Worm (Caenorhabditis elegans) whole organism, L1 larva: ENCODE measurements around the gene fbxc-25.
A peak's percentile ranks its signal among the peaks of the same experiment; 100 is the strongest.

Experiments
- C04F5.9 ChIP-seq: sonication (generic microtip); optimal IDR thresholded peaks from 2 replicates; lab custom pipeline; 2016; ENCODE audit warnings: missing genetic modification characterization, missing compliant biosample characterization
- C16A3.4 ChIP-seq: fragments of 150-350 bp; optimal IDR thresholded peaks from 2 replicates; lab custom pipeline; 2014; ENCODE audit warnings: missing biosample characterization, missing genetic modification characterization
- F16B12.6 ChIP-seq: fragments of 150-350 bp; optimal IDR thresholded peaks from 2 replicates; lab custom pipeline; 2014; ENCODE audit warnings: missing biosample characterization, missing genetic modification characterization
- Y116A8C.19 ChIP-seq: sonication (generic microtip); optimal IDR thresholded peaks from 2 replicates; lab custom pipeline; 2016; ENCODE audit warnings: missing compliant biosample characterization, missing genetic modification characterization, borderline replicate concordance
- aly-2 ChIP-seq: fragments of 150-350 bp; optimal IDR thresholded peaks from 2 replicates; lab custom pipeline; 2014; ENCODE audit warnings: missing biosample characterization, missing genetic modification characterization
- ama-1 ChIP-seq: fragments of 150-350 bp; optimal IDR thresholded peaks from 2 replicates; lab custom pipeline; 2014
- blmp-1 ChIP-seq: fragments of 150-350 bp; optimal IDR thresholded peaks from 2 replicates; lab custom pipeline; 2014; ENCODE audit warnings: missing biosample characterization, missing genetic modification characterization
- ceh-63 ChIP-seq: fragments of 200-800 bp; sonication (Bioruptor generic); optimal IDR thresholded peaks from 2 replicates; lab custom pipeline; 2018; ENCODE audit warnings: mild to moderate bottlenecking, missing genetic modification characterization, missing compliant biosample characterization
- ceh-8 ChIP-seq: fragments of 200-800 bp; sonication (Bioruptor generic); optimal IDR thresholded peaks from 2 replicates; lab custom pipeline; 2018; ENCODE audit warnings: mild to moderate bottlenecking, missing genetic modification characterization, moderate library complexity, missing compliant biosample characterization
- ceh-82 ChIP-seq, 3 experiments: fragments of 150-350 bp in 1 of 3; sonication (generic microtip) in 2 of 3; optimal IDR thresholded peaks; 2 replicates each; lab custom pipeline; 2014 to 2017; ENCODE audit warnings: missing biosample characterization in 3 of 3, missing genetic modification characterization in 3 of 3
- ceh-90 ChIP-seq: sonication (generic microtip); optimal IDR thresholded peaks from 2 replicates; lab custom pipeline; 2016; ENCODE audit warnings: missing genetic modification characterization, missing compliant biosample characterization
- ces-1 ChIP-seq: fragments of 150-350 bp; optimal IDR thresholded peaks from 2 replicates; lab custom pipeline; 2014; ENCODE audit warnings: missing biosample characterization, missing genetic modification reagents, missing genetic modification characterization
- dpl-1 ChIP-seq, 3 experiments: fragments of 150-350 bp in 2 of 3; sonication (generic microtip) in 1 of 3; optimal IDR thresholded peaks; 2 replicates each; lab custom pipeline; 2014 to 2017; ENCODE audit warnings: missing biosample characterization in 3 of 3, missing genetic modification characterization in 3 of 3, missing genetic modification reagents in 3 of 3
- dsc-1 ChIP-seq: sonication (generic microtip); optimal IDR thresholded peaks from 2 replicates; lab custom pipeline; 2016; ENCODE audit warnings: mild to moderate bottlenecking, missing genetic modification characterization, missing compliant biosample characterization
- efl-1 ChIP-seq, 4 experiments: fragments of 150-350 bp; optimal IDR thresholded peaks in 3 of 4; peaks in 1 of 4; 1 replicate in 1 of 4; 2 replicates in 3 of 4; lab custom pipeline; 2014; ENCODE audit warnings: missing biosample characterization in 2 of 4, missing genetic modification characterization in 2 of 4, missing genetic modification reagents in 2 of 4
- elt-2 ChIP-seq: sonication (generic microtip); optimal IDR thresholded peaks from 2 replicates; lab custom pipeline; 2016; ENCODE audit warnings: missing genetic modification characterization, mild to moderate bottlenecking, inconsistent platforms, missing compliant biosample characterization, missing genetic modification reagents
- fkh-8 ChIP-seq: sonication (generic microtip); optimal IDR thresholded peaks from 2 replicates; lab custom pipeline; 2016; ENCODE audit warnings: mild to moderate bottlenecking, missing genetic modification characterization, missing compliant biosample characterization
- fos-1 ChIP-seq: fragments of 150-350 bp; optimal IDR thresholded peaks from 2 replicates; lab custom pipeline; 2014; ENCODE audit warnings: missing biosample characterization, missing genetic modification characterization
- hpl-2 ChIP-seq: fragments of 150-350 bp; optimal IDR thresholded peaks from 2 replicates; lab custom pipeline; 2014; ENCODE audit warnings: missing biosample characterization, missing genetic modification reagents, missing genetic modification characterization
- irx-1 ChIP-seq: sonication (generic microtip); optimal IDR thresholded peaks from 2 replicates; lab custom pipeline; 2016; ENCODE audit warnings: missing genetic modification characterization, missing compliant biosample characterization
- jun-1 ChIP-seq: fragments of 150-350 bp; optimal IDR thresholded peaks from 2 replicates; lab custom pipeline; 2014; ENCODE audit warnings: missing biosample characterization, missing genetic modification reagents, missing genetic modification characterization
- lin-39 ChIP-seq: fragments of 150-350 bp; optimal IDR thresholded peaks from 2 replicates; lab custom pipeline; 2014; ENCODE audit warnings: missing biosample characterization, missing genetic modification reagents, missing genetic modification characterization
- mdl-1 ChIP-seq, 2 experiments: fragments of 150-350 bp; optimal IDR thresholded peaks; 2 replicates each; lab custom pipeline; 2014 to 2017; ENCODE audit warnings: missing biosample characterization in 2 of 2, missing genetic modification characterization in 2 of 2, inconsistent platforms in 1 of 2
- mef-2 ChIP-seq: fragments of 150-350 bp; optimal IDR thresholded peaks from 2 replicates; lab custom pipeline; 2014; ENCODE audit warnings: missing biosample characterization, missing genetic modification characterization
- nhr-11 ChIP-seq: fragments of 150-350 bp; optimal IDR thresholded peaks from 2 replicates; lab custom pipeline; 2014; ENCODE audit warnings: missing biosample characterization, missing genetic modification characterization
- nhr-12 ChIP-seq: sonication (generic microtip); optimal IDR thresholded peaks from 2 replicates; lab custom pipeline; 2017; ENCODE audit warnings: missing biosample characterization, missing genetic modification characterization
- nhr-19 ChIP-seq: fragments of 200-800 bp; sonication (Bioruptor generic); conservative IDR thresholded peaks from 2 replicates; pipeline ENCODE4 v1.3.6; 2022; ENCODE audit warnings: missing genetic modification characterization, missing compliant biosample characterization
- nhr-237 ChIP-seq: fragments of 150-350 bp; optimal IDR thresholded peaks from 2 replicates; lab custom pipeline; 2014; ENCODE audit warnings: missing biosample characterization, missing genetic modification characterization
- nhr-28 ChIP-seq: fragments of 150-350 bp; optimal IDR thresholded peaks from 2 replicates; lab custom pipeline; 2014; ENCODE audit warnings: missing biosample characterization, missing genetic modification characterization
- nhr-47 ChIP-seq: sonication (generic microtip); optimal IDR thresholded peaks from 2 replicates; lab custom pipeline; 2016; ENCODE audit warnings: mild to moderate bottlenecking, missing genetic modification characterization, moderate library complexity, missing compliant biosample characterization
- nhr-71 ChIP-seq: sonication (generic microtip); optimal IDR thresholded peaks from 2 replicates; lab custom pipeline; 2016; ENCODE audit warnings: mild to moderate bottlenecking, missing genetic modification characterization, moderate library complexity, missing compliant biosample characterization
- nhr-76 ChIP-seq: sonication (generic microtip); optimal IDR thresholded peaks from 2 replicates; lab custom pipeline; 2017; ENCODE audit warnings: missing biosample characterization, missing genetic modification characterization
- nhr-77 ChIP-seq: fragments of 150-350 bp; optimal IDR thresholded peaks from 2 replicates; lab custom pipeline; 2014; ENCODE audit warnings: missing biosample characterization, missing genetic modification characterization
- nhr-85 ChIP-seq: sonication (generic microtip); peaks from one replicate; lab custom pipeline; 2016; ENCODE audit warnings: missing genetic modification characterization, inconsistent platforms, missing compliant biosample characterization
- pax-3 ChIP-seq: fragments of 200-800 bp; sonication (Bioruptor generic); optimal IDR thresholded peaks from 2 replicates; lab custom pipeline; 2018; ENCODE audit warnings: mild to moderate bottlenecking, missing genetic modification characterization, moderate library complexity, missing compliant biosample characterization
- pqm-1 ChIP-seq: sonication (generic microtip); optimal IDR thresholded peaks from 3 replicates; lab custom pipeline; 2017; ENCODE audit warnings: missing biosample characterization, missing genetic modification characterization
- skn-1 ChIP-seq: fragments of 150-350 bp; optimal IDR thresholded peaks from 2 replicates; lab custom pipeline; 2014; ENCODE audit warnings: missing biosample characterization, missing genetic modification characterization
- snu-23 ChIP-seq: sonication (generic microtip); optimal IDR thresholded peaks from 2 replicates; lab custom pipeline; 2016; ENCODE audit warnings: missing genetic modification characterization, missing compliant biosample characterization
- sox-4 ChIP-seq: sonication (generic microtip); optimal IDR thresholded peaks from 2 replicates; lab custom pipeline; 2016; ENCODE audit warnings: missing genetic modification characterization, missing compliant biosample characterization
- sptf-1 ChIP-seq: fragments of 150-350 bp; optimal IDR thresholded peaks from 2 replicates; lab custom pipeline; 2014; ENCODE audit warnings: missing biosample characterization, missing genetic modification characterization
- sup-37 ChIP-seq: fragments of 200-800 bp; sonication (Bioruptor generic); optimal IDR thresholded peaks from 2 replicates; lab custom pipeline; 2018; ENCODE audit warnings: mild to moderate bottlenecking, missing genetic modification characterization, missing compliant biosample characterization
- swsn-7 ChIP-seq: sonication (generic microtip); optimal IDR thresholded peaks from 2 replicates; lab custom pipeline; 2016; ENCODE audit warnings: missing genetic modification characterization, missing compliant biosample characterization
- tlp-1 ChIP-seq: fragments of 150-350 bp; optimal IDR thresholded peaks from 2 replicates; lab custom pipeline; 2014; ENCODE audit warnings: missing biosample characterization, missing genetic modification characterization
- unc-130 ChIP-seq: fragments of 150-350 bp; optimal IDR thresholded peaks from 2 replicates; lab custom pipeline; 2017; ENCODE audit warnings: missing biosample characterization, missing genetic modification characterization, inconsistent platforms
- unc-30 ChIP-seq: sonication (generic microtip); optimal IDR thresholded peaks from 2 replicates; lab custom pipeline; 2017; ENCODE audit warnings: missing biosample characterization, missing genetic modification characterization
- unc-86 ChIP-seq: sonication (generic microtip); optimal IDR thresholded peaks from 2 replicates; lab custom pipeline; 2016; ENCODE audit warnings: missing genetic modification characterization, missing compliant biosample characterization
- vab-15 ChIP-seq: sonication (generic microtip); optimal IDR thresholded peaks from 2 replicates; lab custom pipeline; 2017; ENCODE audit warnings: missing genotype, mild to moderate bottlenecking, missing genetic modification characterization, missing compliant biosample characterization
- xbp-1 ChIP-seq: sonication (generic microtip); optimal IDR thresholded peaks from 2 replicates; lab custom pipeline; 2016; ENCODE audit warnings: missing genetic modification characterization, missing compliant biosample characterization
- zag-1 ChIP-seq: fragments of 150-350 bp; optimal IDR thresholded peaks from 2 replicates; lab custom pipeline; 2014; ENCODE audit warnings: missing biosample characterization, missing genetic modification characterization
- zip-4 ChIP-seq: fragments of 200-800 bp; sonication (Bioruptor generic); optimal IDR thresholded peaks from 2 replicates; lab custom pipeline; 2018; ENCODE audit warnings: mild to moderate bottlenecking, missing genetic modification characterization, moderate library complexity, missing compliant biosample characterization
- ztf-11 ChIP-seq, 2 experiments: sonication (generic microtip); optimal IDR thresholded peaks; 2 replicates each; lab custom pipeline; 2016 to 2017; ENCODE audit warnings: missing genetic modification characterization in 2 of 2, missing biosample characterization in 1 of 2, missing compliant biosample characterization in 1 of 2
- ztf-4 ChIP-seq: fragments of 150-350 bp; optimal IDR thresholded peaks from 2 replicates; lab custom pipeline; 2014; ENCODE audit warnings: missing biosample characterization, missing genetic modification characterization

fbxc-25 gene

ce11 chrII:2295817-2296315 is at the start of gene fbxc-25:
fbxc-25 (minus strand) TSS chrII:2296265.
- TF ChIP-seq nhr-28 (no peak), fos-1 (tag; lab: Kevin White, UChicago) (no peak), ama-1 (lab: Kevin White, UChicago) (no peak)

- TF ChIP-seq nhr-237 (no peak), mef-2 (tag; lab: Kevin White, UChicago) (no peak), elt-2 (tag; lab: Kevin White, UChicago) (no peak), mdl-1 (tag; optimal IDR thresholded peaks at IDR 0.05; lab: Kevin White, UChicago) (peak in 1 of 2 experiments; percentile 36), ceh-90 (no peak), ztf-4 (tag; lab: Kevin White, UChicago) (no peak), lin-39 (tag; lab: Kevin White, UChicago) (no peak), snu-23 (GFP tag; lab: Kevin White, UChicago) (no peak), unc-30 (no peak), fkh-8 (no peak), ces-1 (GFP tag; lab: Kevin White, UChicago) (no peak), ama-1 (lab: Kevin White, UChicago) (no peak), C16A3.4 (tag; lab: Kevin White, UChicago) (peak; percentile 55), nhr-71 (tag; lab: Kevin White, UChicago) (no peak), swsn-7 (tag; lab: Kevin White, UChicago) (peak; percentile 7), Y116A8C.19 (tag; lab: Kevin White, UChicago) (no peak), pqm-1 (tag; lab: Kevin White, UChicago) (no peak), unc-130 (no peak), ceh-82 (tag; optimal IDR thresholded peaks at IDR 0.05; lab: Kevin White, UChicago) (peak in 2 of 3 experiments; percentile 8 to 54), ceh-63 (GFP tag; lab: Kevin White, UChicago) (no peak), jun-1 (tag; lab: Kevin White, UChicago) (no peak), skn-1 (tag; lab: Kevin White, UChicago) (peak; percentile 23), nhr-19 (GFP tag; lab: Robert Waterston, UW) (no peak), ztf-11 (tag; optimal IDR thresholded peaks at IDR 0.05; lab: Kevin White, UChicago) (no peak), sup-37 (GFP tag; lab: Kevin White, UChicago) (no peak), C04F5.9 (tag; lab: Kevin White, UChicago) (no peak), irx-1 (tag; lab: Kevin White, UChicago) (no peak), zip-4 (no peak), sptf-1 (no peak), efl-1 (optimal IDR thresholded peaks at IDR 0.05; lab: Kevin White, UChicago) (peak; percentile 55 to 63), efl-1 (GFP tag; optimal IDR thresholded peaks at IDR 0.05 in 1 of 2; lab: Kevin White, UChicago) (peak; percentile 58 to 95), nhr-11 (tag; lab: Kevin White, UChicago) (no peak), nhr-85 (tag; lab: Kevin White, UChicago) (no peak), blmp-1 (tag; lab: Kevin White, UChicago) (no peak), F16B12.6 (peak; percentile 48), hpl-2 (no peak), zag-1 (tag; lab: Kevin White, UChicago) (no peak), tlp-1 (tag; lab: Kevin White, UChicago) (no peak), nhr-47 (tag; lab: Kevin White, UChicago) (no peak), dsc-1 (no peak), vab-15 (no peak), xbp-1 (tag; lab: Kevin White, UChicago) (peak; percentile 8), sox-4 (tag; lab: Kevin White, UChicago) (no peak), nhr-12 (no peak), nhr-76 (tag; lab: Kevin White, UChicago) (no peak), pax-3 (tag; lab: Kevin White, UChicago) (no peak), unc-86 (tag; lab: Kevin White, UChicago) (no peak), fos-1 (tag; lab: Kevin White, UChicago) (no peak), dpl-1 (GFP tag; optimal IDR thresholded peaks at IDR 0.05; lab: Kevin White, UChicago) (peak; percentile 35 to 76 (median 37)), aly-2 (tag; lab: Kevin White, UChicago) (no peak), nhr-77 (tag; lab: Kevin White, UChicago) (no peak), ceh-8 (GFP tag; lab: Kevin White, UChicago) (no peak)
These were observed 46.0 kb upstream of the fbxc-25 start, which contains the start of gene F43C11.6 for ce11 chrII:2342004-2342479. F43C11.6 (plus strand) TSS chrII:2342429.
